Worm (Caenorhabditis elegans) whole organism, L1 larva: ENCODE data around the gene F44E2.4.

Source experiments
- C04F5.9 ChIP-seq: sonication (generic microtip); optimal IDR thresholded peaks from 2 replicates; lab custom pipeline; 2016; ENCODE audit warnings: missing genetic modification characterization, missing compliant biosample characterization
- C16A3.4 ChIP-seq: fragments of 150-350 bp; optimal IDR thresholded peaks from 2 replicates; lab custom pipeline; 2014; ENCODE audit warnings: missing biosample characterization, missing genetic modification characterization
- C34B4.2 ChIP-seq: sonication (generic microtip); optimal IDR thresholded peaks from 2 replicates; lab custom pipeline; 2017; ENCODE audit warnings: mild to moderate bottlenecking, missing genetic modification characterization, missing compliant biosample characterization
- Y116A8C.19 ChIP-seq: sonication (generic microtip); optimal IDR thresholded peaks from 2 replicates; lab custom pipeline; 2016; ENCODE audit warnings: missing compliant biosample characterization, missing genetic modification characterization, borderline replicate concordance
- alr-1 ChIP-seq: fragments of 200-800 bp; sonication (Bioruptor generic); optimal IDR thresholded peaks from 2 replicates; lab custom pipeline; 2018; ENCODE audit warnings: borderline replicate concordance, mild to moderate bottlenecking, missing genetic modification characterization, missing compliant biosample characterization
- aly-2 ChIP-seq: fragments of 150-350 bp; optimal IDR thresholded peaks from 2 replicates; lab custom pipeline; 2014; ENCODE audit warnings: missing biosample characterization, missing genetic modification characterization
- ceh-8 ChIP-seq: fragments of 200-800 bp; sonication (Bioruptor generic); optimal IDR thresholded peaks from 2 replicates; lab custom pipeline; 2018; ENCODE audit warnings: mild to moderate bottlenecking, missing genetic modification characterization, moderate library complexity, missing compliant biosample characterization
- ceh-90 ChIP-seq: sonication (generic microtip); optimal IDR thresholded peaks from 2 replicates; lab custom pipeline; 2016; ENCODE audit warnings: missing genetic modification characterization, missing compliant biosample characterization
- ces-1 ChIP-seq: fragments of 150-350 bp; optimal IDR thresholded peaks from 2 replicates; lab custom pipeline; 2014; ENCODE audit warnings: missing biosample characterization, missing genetic modification reagents, missing genetic modification characterization
- dpl-1 ChIP-seq, 3 experiments: fragments of 150-350 bp in 2 of 3; sonication (generic microtip) in 1 of 3; optimal IDR thresholded peaks; 2 replicates each; lab custom pipeline; 2014 to 2017; ENCODE audit warnings: missing biosample characterization in 3 of 3, missing genetic modification characterization in 3 of 3, missing genetic modification reagents in 3 of 3
- dsc-1 ChIP-seq: sonication (generic microtip); optimal IDR thresholded peaks from 2 replicates; lab custom pipeline; 2016; ENCODE audit warnings: mild to moderate bottlenecking, missing genetic modification characterization, missing compliant biosample characterization
- efl-3 ChIP-seq: fragments of 200-800 bp; sonication (Bioruptor generic); optimal IDR thresholded peaks from 2 replicates; lab custom pipeline; 2018; ENCODE audit warnings: mild to moderate bottlenecking, missing genetic modification characterization, missing compliant biosample characterization
- egl-13 ChIP-seq: sonication (generic microtip); optimal IDR thresholded peaks from 2 replicates; lab custom pipeline; 2016; ENCODE audit warnings: missing genotype, missing genetic modification reagents, missing genetic modification characterization, missing compliant biosample characterization
- egl-27 ChIP-seq, 2 experiments: fragments of 150-350 bp in 1 of 2; sonication (generic microtip); optimal IDR thresholded peaks; 3 replicates each; lab custom pipeline; 2017 to 2018; ENCODE audit warnings: missing biosample characterization in 2 of 2, missing genetic modification characterization in 2 of 2, missing genetic modification reagents in 2 of 2
- elt-2 ChIP-seq: sonication (generic microtip); optimal IDR thresholded peaks from 2 replicates; lab custom pipeline; 2016; ENCODE audit warnings: missing genetic modification characterization, mild to moderate bottlenecking, inconsistent platforms, missing compliant biosample characterization, missing genetic modification reagents
- elt-3 ChIP-seq, 6 experiments: fragments of 150-350 bp in 1 of 6; sonication (generic microtip); optimal IDR thresholded peaks; 2 replicates each; lab custom pipeline; 2017 to 2018; ENCODE audit warnings: missing biosample characterization in 6 of 6, missing genetic modification characterization in 6 of 6, inconsistent platforms in 1 of 6
- fkh-10 ChIP-seq: sonication (generic microtip); optimal IDR thresholded peaks from 2 replicates; lab custom pipeline; 2017; ENCODE audit warnings: missing biosample characterization, missing genetic modification reagents, missing genetic modification characterization
- fkh-4 ChIP-seq: sonication (generic microtip); optimal IDR thresholded peaks from 2 replicates; lab custom pipeline; 2016; ENCODE audit warnings: missing compliant biosample characterization, missing genetic modification characterization, borderline replicate concordance
- grh-1 ChIP-seq: fragments of 200-800 bp; sonication (Bioruptor generic); IDR thresholded peaks from 2 replicates; pipeline ENCODE4 v1.3.6; 2022; ENCODE audit warnings: missing genetic modification reagents, missing genetic modification characterization, missing compliant biosample characterization
- hlh-4 ChIP-seq: sonication (generic microtip); optimal IDR thresholded peaks from 2 replicates; lab custom pipeline; 2016; ENCODE audit warnings: mild to moderate bottlenecking, missing genetic modification characterization, missing compliant biosample characterization
- hpl-2 ChIP-seq: fragments of 150-350 bp; optimal IDR thresholded peaks from 2 replicates; lab custom pipeline; 2014; ENCODE audit warnings: missing biosample characterization, missing genetic modification reagents, missing genetic modification characterization
- isw-1 ChIP-seq: fragments of 200-800 bp; sonication (Bioruptor generic); IDR thresholded peaks from 2 replicates; pipeline ENCODE4 v1.3.6; 2022; ENCODE audit warnings: missing genetic modification characterization, missing compliant biosample characterization
- lin-35 ChIP-seq, 2 experiments: fragments of 150-350 bp; optimal IDR thresholded peaks; 2 replicates each; lab custom pipeline; 2014; ENCODE audit warnings: missing biosample characterization in 2 of 2, missing genetic modification characterization in 2 of 2, missing genetic modification reagents in 2 of 2
- lir-3 ChIP-seq: sonication (generic microtip); optimal IDR thresholded peaks from 2 replicates; lab custom pipeline; 2016; ENCODE audit warnings: mild to moderate bottlenecking, missing genetic modification characterization, moderate library complexity, missing compliant biosample characterization; ENCODE audit not compliant: poor library complexity
- mdl-1 ChIP-seq, 2 experiments: fragments of 150-350 bp; optimal IDR thresholded peaks; 2 replicates each; lab custom pipeline; 2014 to 2017; ENCODE audit warnings: missing biosample characterization in 2 of 2, missing genetic modification characterization in 2 of 2, inconsistent platforms in 1 of 2
- mef-2 ChIP-seq: fragments of 150-350 bp; optimal IDR thresholded peaks from 2 replicates; lab custom pipeline; 2014; ENCODE audit warnings: missing biosample characterization, missing genetic modification characterization
- mep-1 ChIP-seq: fragments of 150-350 bp; optimal IDR thresholded peaks from 2 replicates; lab custom pipeline; 2014; ENCODE audit warnings: missing biosample characterization, missing genetic modification characterization
- nhr-11 ChIP-seq: fragments of 150-350 bp; optimal IDR thresholded peaks from 2 replicates; lab custom pipeline; 2014; ENCODE audit warnings: missing biosample characterization, missing genetic modification characterization
- nhr-12 ChIP-seq: sonication (generic microtip); optimal IDR thresholded peaks from 2 replicates; lab custom pipeline; 2017; ENCODE audit warnings: missing biosample characterization, missing genetic modification characterization
- nhr-20 ChIP-seq: sonication (generic microtip); optimal IDR thresholded peaks from 2 replicates; lab custom pipeline; 2016; ENCODE audit warnings: mild to moderate bottlenecking, missing genetic modification characterization, missing compliant biosample characterization
- nhr-237 ChIP-seq: fragments of 150-350 bp; optimal IDR thresholded peaks from 2 replicates; lab custom pipeline; 2014; ENCODE audit warnings: missing biosample characterization, missing genetic modification characterization
- nhr-28 ChIP-seq: fragments of 150-350 bp; optimal IDR thresholded peaks from 2 replicates; lab custom pipeline; 2014; ENCODE audit warnings: missing biosample characterization, missing genetic modification characterization
- nhr-47 ChIP-seq: sonication (generic microtip); optimal IDR thresholded peaks from 2 replicates; lab custom pipeline; 2016; ENCODE audit warnings: mild to moderate bottlenecking, missing genetic modification characterization, moderate library complexity, missing compliant biosample characterization
- nhr-76 ChIP-seq: sonication (generic microtip); optimal IDR thresholded peaks from 2 replicates; lab custom pipeline; 2017; ENCODE audit warnings: missing biosample characterization, missing genetic modification characterization
- nhr-84 ChIP-seq: sonication (generic microtip); optimal IDR thresholded peaks from 2 replicates; lab custom pipeline; 2017; ENCODE audit warnings: missing biosample characterization, missing genetic modification characterization
- nhr-85 ChIP-seq: sonication (generic microtip); peaks from one replicate; lab custom pipeline; 2016; ENCODE audit warnings: missing genetic modification characterization, inconsistent platforms, missing compliant biosample characterization
- nhr-90 ChIP-seq: sonication (generic microtip); optimal IDR thresholded peaks from 2 replicates; lab custom pipeline; 2016; ENCODE audit warnings: mild to moderate bottlenecking, missing genetic modification characterization, missing compliant biosample characterization; ENCODE audit not compliant: poor library complexity
- pag-3 ChIP-seq: sonication (generic microtip); optimal IDR thresholded peaks from 2 replicates; lab custom pipeline; 2017; ENCODE audit warnings: missing genetic modification characterization, mild to moderate bottlenecking, missing compliant biosample characterization, antibody characterized with exemption, borderline replicate concordance; ENCODE audit not compliant: insufficient read depth
- pax-3 ChIP-seq: fragments of 200-800 bp; sonication (Bioruptor generic); optimal IDR thresholded peaks from 2 replicates; lab custom pipeline; 2018; ENCODE audit warnings: mild to moderate bottlenecking, missing genetic modification characterization, moderate library complexity, missing compliant biosample characterization
- rnt-1 ChIP-seq: sonication (generic microtip); optimal IDR thresholded peaks from 2 replicates; lab custom pipeline; 2016; ENCODE audit warnings: mild to moderate bottlenecking, missing genetic modification characterization, moderate library complexity, missing compliant biosample characterization
- snpc-4 ChIP-seq: fragments of 150-350 bp; optimal IDR thresholded peaks from 2 replicates; lab custom pipeline; 2014; ENCODE audit warnings: missing biosample characterization, missing genetic modification characterization
- snu-23 ChIP-seq: sonication (generic microtip); optimal IDR thresholded peaks from 2 replicates; lab custom pipeline; 2016; ENCODE audit warnings: missing genetic modification characterization, missing compliant biosample characterization
- sox-4 ChIP-seq: sonication (generic microtip); optimal IDR thresholded peaks from 2 replicates; lab custom pipeline; 2016; ENCODE audit warnings: missing genetic modification characterization, missing compliant biosample characterization
- tbx-2 ChIP-seq: sonication (generic microtip); optimal IDR thresholded peaks from 2 replicates; lab custom pipeline; 2016; ENCODE audit warnings: missing genetic modification characterization, missing compliant biosample characterization
- tlp-1 ChIP-seq: fragments of 150-350 bp; optimal IDR thresholded peaks from 2 replicates; lab custom pipeline; 2014; ENCODE audit warnings: missing biosample characterization, missing genetic modification characterization
- unc-130 ChIP-seq: fragments of 150-350 bp; optimal IDR thresholded peaks from 2 replicates; lab custom pipeline; 2017; ENCODE audit warnings: missing biosample characterization, missing genetic modification characterization, inconsistent platforms
- unc-30 ChIP-seq: sonication (generic microtip); optimal IDR thresholded peaks from 2 replicates; lab custom pipeline; 2017; ENCODE audit warnings: missing biosample characterization, missing genetic modification characterization
- xbp-1 ChIP-seq: sonication (generic microtip); optimal IDR thresholded peaks from 2 replicates; lab custom pipeline; 2016; ENCODE audit warnings: missing genetic modification characterization, missing compliant biosample characterization
- zag-1 ChIP-seq: fragments of 150-350 bp; optimal IDR thresholded peaks from 2 replicates; lab custom pipeline; 2014; ENCODE audit warnings: missing biosample characterization, missing genetic modification characterization
- zip-4 ChIP-seq: fragments of 200-800 bp; sonication (Bioruptor generic); optimal IDR thresholded peaks from 2 replicates; lab custom pipeline; 2018; ENCODE audit warnings: mild to moderate bottlenecking, missing genetic modification characterization, moderate library complexity, missing compliant biosample characterization
- ztf-11 ChIP-seq, 2 experiments: sonication (generic microtip); optimal IDR thresholded peaks; 2 replicates each; lab custom pipeline; 2016 to 2017; ENCODE audit warnings: missing genetic modification characterization in 2 of 2, missing biosample characterization in 1 of 2, missing compliant biosample characterization in 1 of 2
- ztf-4 ChIP-seq: fragments of 150-350 bp; optimal IDR thresholded peaks from 2 replicates; lab custom pipeline; 2014; ENCODE audit warnings: missing biosample characterization, missing genetic modification characterization

F44E2.4 gene

DNA sequence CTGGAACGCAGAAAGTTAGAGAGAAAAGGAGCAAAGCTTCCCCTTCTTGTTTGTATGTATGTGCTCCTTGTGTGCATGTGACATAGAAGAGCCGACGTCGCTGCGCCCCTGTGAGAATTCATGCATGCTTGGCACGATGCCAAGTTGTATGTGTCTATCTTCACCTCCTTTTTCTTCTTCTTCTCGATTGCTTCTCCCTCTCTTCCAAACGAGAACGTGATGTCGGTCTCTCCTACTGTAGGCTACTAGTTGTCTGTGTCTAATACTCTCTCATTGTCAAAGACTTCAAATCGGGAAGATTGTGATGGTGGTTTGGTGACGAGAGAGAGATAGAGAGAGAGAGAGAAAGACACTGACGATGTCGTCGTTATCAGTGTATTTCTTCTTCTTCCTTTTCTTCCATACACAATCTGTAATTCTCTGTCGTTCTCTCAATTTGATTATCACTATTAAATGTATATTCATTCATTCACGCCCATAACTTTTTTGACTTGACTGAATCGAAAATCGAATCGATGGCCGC, 41.0 kb downstream of the F44E2.4 start (continued):
- no peak for TF ChIP-seq nhr-28 (tag; lab: Kevin White, UChicago)
- TF ChIP-seq snu-23 (GFP tag; lab: Kevin White, UChicago), result peak; percentile 88
- no peak for TF ChIP-seq C34B4.2
- no peak for TF ChIP-seq unc-130 (tag; lab: Kevin White, UChicago)
- TF ChIP-seq zag-1 (tag; lab: Kevin White, UChicago), result peak; percentile 71
- TF ChIP-seq zip-4, result peak; percentile 35
- TF ChIP-seq nhr-90 (tag; lab: Kevin White, UChicago), result peak; percentile 85
- TF ChIP-seq dsc-1 (tag; lab: Kevin White, UChicago), result peak; percentile 91
- peak; percentile 98 for TF ChIP-seq nhr-85 (tag; lab: Kevin White, UChicago)
- peak; percentile 91 for TF ChIP-seq elt-2 (tag; lab: Kevin White, UChicago)
- peak; percentile 86 for TF ChIP-seq tbx-2 (tag; lab: Kevin White, UChicago)
- peak; percentile 36 for TF ChIP-seq hpl-2
- TF ChIP-seq mep-1 (tag; lab: Kevin White, UChicago), result peak; percentile 84
- TF ChIP-seq xbp-1 (tag; lab: Kevin White, UChicago), result peak; percentile 70
- no peak for TF ChIP-seq nhr-76 (tag; lab: Kevin White, UChicago)
- TF ChIP-seq C04F5.9 (tag; lab: Kevin White, UChicago), result peak; percentile 40
- TF ChIP-seq alr-1 (tag; lab: Kevin White, UChicago), result no peak
- TF ChIP-seq nhr-47 (tag; lab: Kevin White, UChicago), result peak; percentile 88
- peak; percentile 36 for TF ChIP-seq snpc-4 (tag; lab: Kevin White, UChicago)
- no peak for TF ChIP-seq efl-3 (GFP tag; lab: Kevin White, UChicago)
- no peak for TF ChIP-seq nhr-237 (tag; lab: Kevin White, UChicago)
- peak; percentile 11 for TF ChIP-seq fkh-4 (tag; lab: Kevin White, UChicago)
- peak; percentile 78 for TF ChIP-seq ztf-4
- peak; percentile 20 to 92 for TF ChIP-seq mdl-1 (tag; optimal IDR thresholded peaks at IDR 0.05; lab: Kevin White, UChicago)
- TF ChIP-seq sox-4 (tag; lab: Kevin White, UChicago), result peak; percentile 73
- TF ChIP-seq egl-27 (tag; optimal IDR thresholded peaks at IDR 0.05; lab: Kevin White, UChicago), result peak; percentile 52 to 55
- TF ChIP-seq unc-30, result no peak
- TF ChIP-seq hlh-4 (tag; lab: Kevin White, UChicago), result no peak
- peak in 1 of 2 experiments; percentile 49 for TF ChIP-seq ztf-11 (tag; optimal IDR thresholded peaks at IDR 0.05; lab: Kevin White, UChicago)
- peak; percentile 62 for TF ChIP-seq lir-3
- TF ChIP-seq ces-1 (GFP tag; lab: Kevin White, UChicago), result no peak
- TF ChIP-seq ceh-90 (tag; lab: Kevin White, UChicago), result no peak
- peak; percentile 82 for TF ChIP-seq C16A3.4 (tag; lab: Kevin White, UChicago)
- TF ChIP-seq lin-35 (GFP tag; optimal IDR thresholded peaks at IDR 0.05; lab: Kevin White, UChicago), result peak; percentile 70 to 82
- TF ChIP-seq nhr-20 (tag; lab: Kevin White, UChicago), result peak; percentile 89
- peak; percentile 47 for TF ChIP-seq mef-2
- peak; percentile 30 for TF ChIP-seq pag-3 (tag; lab: Kevin White, UChicago)
- TF ChIP-seq dpl-1 (GFP tag; optimal IDR thresholded peaks at IDR 0.05; lab: Kevin White, UChicago), result peak in 2 of 3 experiments; percentile 27 to 48
- no peak for TF ChIP-seq tlp-1 (tag; lab: Kevin White, UChicago)
- TF ChIP-seq fkh-10 (GFP tag; lab: Kevin White, UChicago), result peak; percentile 86
- peak; percentile 76 for TF ChIP-seq nhr-11
- TF ChIP-seq nhr-84 (tag; lab: Kevin White, UChicago), result no peak
- TF ChIP-seq elt-3 (tag; optimal IDR thresholded peaks at IDR 0.05; lab: Kevin White, UChicago), result peak in 5 of 6 experiments; percentile 2 to 87 (median 69)
- TF ChIP-seq pax-3 (tag; lab: Kevin White, UChicago), result peak; percentile 77
- TF ChIP-seq grh-1, result peak; percentile 60
- TF ChIP-seq egl-13 (tag; lab: Kevin White, UChicago), result peak; percentile 88
- TF ChIP-seq ceh-8 (GFP tag; lab: Kevin White, UChicago), result peak; percentile 28
- TF ChIP-seq aly-2 (tag; lab: Kevin White, UChicago), result no peak
- TF ChIP-seq nhr-12 (tag; lab: Kevin White, UChicago), result no peak
- TF ChIP-seq isw-1 (GFP tag; lab: Robert Waterston, UW), result peak; percentile 52
- TF ChIP-seq Y116A8C.19, result no peak
- peak; percentile 47 for TF ChIP-seq rnt-1
